Worm (Caenorhabditis elegans): ENCODE results near the gene fbxb-72.

DNA sequence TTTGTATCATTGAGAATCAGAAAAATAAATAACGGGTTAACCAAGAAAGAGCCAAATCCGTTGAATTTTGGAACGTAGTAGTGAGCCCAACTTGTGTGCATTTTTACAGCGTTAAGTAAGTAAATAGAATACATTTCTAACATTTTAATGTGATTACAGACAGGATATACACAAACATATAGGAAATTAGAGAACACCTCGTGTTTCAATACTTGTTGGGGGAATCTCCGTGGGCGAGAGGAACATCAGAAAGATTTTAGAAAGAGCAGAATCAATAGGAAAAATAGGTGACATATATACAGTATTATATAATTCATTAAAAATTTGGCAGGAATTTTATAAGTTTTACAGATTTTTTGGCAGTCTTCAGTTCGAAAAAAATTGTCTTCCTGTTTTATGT, 15.0 kb upstream of the fbxb-72 start, which contains the start of gene srj-24:
- TF ChIP-seq pros-1 (tag; optimal IDR thresholded peaks at IDR 0.05): no peak
- TF ChIP-seq nhr-11 (tag; optimal IDR thresholded peaks at IDR 0.05): no peak
- TF ChIP-seq nhr-232 (tag; optimal IDR thresholded peaks at IDR 0.05): no peak
- no peak for TF ChIP-seq lin-11 (tag; optimal IDR thresholded peaks at IDR 0.05)
- TF ChIP-seq hlh-30 (tag; optimal IDR thresholded peaks at IDR 0.05; ENCODE audit: insufficient read depth): no peak
- no peak for TF ChIP-seq hlh-8 (tag; optimal IDR thresholded peaks at IDR 0.05)
- TF ChIP-seq elt-2 (tag; optimal IDR thresholded peaks at IDR 0.05): no peak
- TF ChIP-seq hlh-13 (GFP tag; optimal IDR thresholded peaks at IDR 0.05): no peak
- no peak for TF ChIP-seq fax-1 (tag; optimal IDR thresholded peaks at IDR 0.05)

All from whole organism, late embryonic.